Fruit fly (Drosophila melanogaster) whole organism, embryonic: ENCODE measurements around the gene spidey.

Source experiments
- Atf-2 ChIP-seq: fragments of 200-800 bp; sonication (Bioruptor generic); optimal IDR thresholded peaks from 2 replicates; lab custom pipeline; 2016; ENCODE audit warnings: missing biosample characterization, missing genetic modification characterization
- B-H1 ChIP-seq: fragments of 200-800 bp; sonication (Bioruptor generic); IDR thresholded peaks from 3 replicates; pipeline ENCODE4 v1.3.6; 2022; ENCODE audit warnings: missing biosample characterization, missing genetic modification characterization
- Bdp1 ChIP-seq: fragments of 200-800 bp; sonication (Bioruptor generic); optimal IDR thresholded peaks from 3 replicates; lab custom pipeline; 2016; ENCODE audit warnings: missing biosample characterization, missing genetic modification characterization
- CG10267 ChIP-seq: fragments of 200-800 bp; sonication (Bioruptor generic); optimal IDR thresholded peaks from 2 replicates; lab custom pipeline; 2018; ENCODE audit warnings: missing biosample characterization, mild to moderate bottlenecking, missing genetic modification characterization, moderate library complexity
- CG11723 ChIP-seq: fragments of 200-800 bp; sonication (Bioruptor generic); optimal IDR thresholded peaks from 2 replicates; lab custom pipeline; 2017; ENCODE audit warnings: missing biosample characterization, mild to moderate bottlenecking, missing genetic modification characterization
- CG12155 ChIP-seq: fragments of 200-800 bp; sonication (Bioruptor generic); optimal IDR thresholded peaks from 3 replicates; lab custom pipeline; 2016; ENCODE audit warnings: missing biosample characterization, missing genetic modification characterization
- CG12219 ChIP-seq: fragments of 200-800 bp; sonication (Bioruptor generic); optimal IDR thresholded peaks from 3 replicates; lab custom pipeline; 2018; ENCODE audit warnings: missing biosample characterization, mild to moderate bottlenecking, missing genetic modification characterization
- CG13894 ChIP-seq: fragments of 200-800 bp; sonication (Bioruptor generic); optimal IDR thresholded peaks from 3 replicates; lab custom pipeline; 2018; ENCODE audit warnings: missing biosample characterization, mild to moderate bottlenecking, missing genetic modification characterization, moderate library complexity
- CG17361 ChIP-seq: fragments of 200-800 bp; sonication (Bioruptor generic); IDR thresholded peaks from 3 replicates; pipeline ENCODE4 v1.3.6; 2022; ENCODE audit warnings: missing biosample characterization, missing genetic modification characterization
- CG17568 ChIP-seq: fragments of 200-800 bp; sonication (Bioruptor generic); optimal IDR thresholded peaks from 2 replicates; lab custom pipeline; 2018; ENCODE audit warnings: missing biosample characterization, mild to moderate bottlenecking, missing genetic modification characterization, moderate library complexity
- CG17612 ChIP-seq: fragments of 200-800 bp; sonication (Bioruptor generic); IDR thresholded peaks from 2 replicates; pipeline ENCODE4 v1.3.6; 2022; ENCODE audit warnings: missing biosample characterization, missing genetic modification characterization
- CG2116 ChIP-seq: fragments of 200-800 bp; sonication (Bioruptor generic); optimal IDR thresholded peaks from 3 replicates; lab custom pipeline; 2018; ENCODE audit warnings: missing biosample characterization, mild to moderate bottlenecking, missing genetic modification characterization
- CG2889 ChIP-seq: fragments of 200-800 bp; sonication (Bioruptor generic); IDR thresholded peaks from 3 replicates; pipeline ENCODE4 v1.3.6; 2022; ENCODE audit warnings: missing biosample characterization, missing genetic modification characterization
- CG30020 ChIP-seq: fragments of 200-800 bp; optimal IDR thresholded peaks from 2 replicates; lab custom pipeline; 2019; ENCODE audit warnings: missing biosample characterization, mild to moderate bottlenecking, missing genetic modification characterization, moderate library complexity
- CG4424 ChIP-seq: fragments of 200-800 bp; sonication (Bioruptor generic); optimal IDR thresholded peaks from 3 replicates; lab custom pipeline; 2016; ENCODE audit warnings: missing biosample characterization, missing genetic modification characterization
- CG7372 ChIP-seq: fragments of 200-800 bp; sonication (Bioruptor generic); IDR thresholded peaks from 2 replicates; pipeline ENCODE4 v1.3.6; 2022; ENCODE audit warnings: missing biosample characterization, missing genetic modification characterization
- CG7987 ChIP-seq: fragments of 200-800 bp; sonication (Bioruptor generic); optimal IDR thresholded peaks from 2 replicates; lab custom pipeline; 2018; ENCODE audit warnings: missing biosample characterization, mild to moderate bottlenecking, missing genetic modification characterization, moderate library complexity
- CG8388 ChIP-seq: fragments of 200-800 bp; sonication (Bioruptor generic); optimal IDR thresholded peaks from 2 replicates; lab custom pipeline; 2019; ENCODE audit warnings: missing biosample characterization, mild to moderate bottlenecking, missing genetic modification characterization, moderate library complexity
- CoRest ChIP-seq: fragments of 200-800 bp; sonication (Bioruptor generic); optimal IDR thresholded peaks from 3 replicates; lab custom pipeline; 2018; ENCODE audit warnings: missing biosample characterization, mild to moderate bottlenecking, missing genetic modification characterization, moderate library complexity
- Deaf1 ChIP-seq: fragments of 200-800 bp; optimal IDR thresholded peaks from 3 replicates; lab custom pipeline; 2019; ENCODE audit warnings: missing biosample characterization, mild to moderate bottlenecking, missing genetic modification characterization, moderate library complexity
- Dek ChIP-seq: fragments of 200-800 bp; sonication (Bioruptor generic); optimal IDR thresholded peaks from 3 replicates; lab custom pipeline; 2019; ENCODE audit warnings: missing biosample characterization, mild to moderate bottlenecking, missing genetic modification characterization, moderate library complexity
- Dip2 ChIP-seq: fragments of 200-800 bp; sonication (Bioruptor generic); IDR thresholded peaks from 2 replicates; pipeline ENCODE4 v1.3.6; 2022; ENCODE audit warnings: missing biosample characterization, missing genetic modification characterization
- Doc2 ChIP-seq: fragments of 200-800 bp; sonication (Bioruptor generic); IDR thresholded peaks from 2 replicates; pipeline ENCODE4 v1.3.6; 2022; ENCODE audit warnings: missing biosample characterization, missing genetic modification characterization
- Elba2 ChIP-seq: fragments of 200-800 bp; sonication (Bioruptor generic); optimal IDR thresholded peaks from 3 replicates; lab custom pipeline; 2016; ENCODE audit warnings: missing biosample characterization, missing genetic modification characterization
- Gsc ChIP-seq: fragments of 200-800 bp; sonication (Bioruptor generic); IDR thresholded peaks from 2 replicates; pipeline ENCODE4 v1.3.6; 2022; ENCODE audit warnings: missing biosample characterization, missing genetic modification characterization
- H15 ChIP-seq: fragments of 200-800 bp; sonication (Bioruptor generic); IDR thresholded peaks from 3 replicates; pipeline ENCODE4 v1.3.6; 2022; ENCODE audit warnings: missing biosample characterization, missing genetic modification characterization
- Hmr ChIP-seq: fragments of 200-800 bp; sonication (Bioruptor generic); optimal IDR thresholded peaks from 3 replicates; lab custom pipeline; 2017; ENCODE audit warnings: mild to moderate bottlenecking, missing biosample characterization, missing genetic modification reagents, missing genetic modification characterization
- Hr3 ChIP-seq: fragments of 200-800 bp; sonication (Bioruptor generic); optimal IDR thresholded peaks from 3 replicates; lab custom pipeline; 2016; ENCODE audit warnings: missing biosample characterization, missing genetic modification characterization
- Myb ChIP-seq: fragments of 200-800 bp; sonication (Bioruptor generic); optimal IDR thresholded peaks from 2 replicates; lab custom pipeline; 2016; ENCODE audit warnings: missing biosample characterization, missing genetic modification characterization
- Rx ChIP-seq: fragments of 200-800 bp; sonication (Bioruptor generic); IDR thresholded peaks from 2 replicates; pipeline ENCODE4 v1.3.6; 2022; ENCODE audit warnings: missing biosample characterization, missing genetic modification characterization
- Scr ChIP-seq: fragments of 200-800 bp; sonication (Bioruptor generic); IDR thresholded peaks from 2 replicates; pipeline ENCODE4 v1.3.6; 2022; ENCODE audit warnings: missing biosample characterization, missing genetic modification characterization; ENCODE audit not compliant: partially characterized antibody
- Xrp1 ChIP-seq: fragments of 200-800 bp; sonication (Bioruptor generic); IDR thresholded peaks from 2 replicates; pipeline ENCODE4 v1.3.6; 2022; ENCODE audit warnings: missing biosample characterization, missing genetic modification characterization
- ash1 ChIP-seq: fragments of 200-800 bp; sonication (Bioruptor generic); optimal IDR thresholded peaks from 2 replicates; lab custom pipeline; 2018; ENCODE audit warnings: missing biosample characterization, mild to moderate bottlenecking, missing genetic modification characterization
- chm ChIP-seq: fragments of 200-800 bp; sonication (Bioruptor generic); IDR thresholded peaks from 2 replicates; pipeline ENCODE4 v1.3.6; 2022; ENCODE audit warnings: missing biosample characterization, missing genetic modification characterization
- chn ChIP-seq: fragments of 200-800 bp; sonication (Bioruptor generic); optimal IDR thresholded peaks from 2 replicates; lab custom pipeline; 2016; ENCODE audit warnings: missing biosample characterization, missing genetic modification characterization
- eyg ChIP-seq: fragments of 200-800 bp; sonication (Bioruptor generic); optimal IDR thresholded peaks from 3 replicates; lab custom pipeline; 2016; ENCODE audit warnings: missing biosample characterization, missing genetic modification characterization
- grau ChIP-seq: fragments of 200-800 bp; optimal IDR thresholded peaks from 3 replicates; lab custom pipeline; 2019; ENCODE audit warnings: missing biosample characterization, mild to moderate bottlenecking, missing genetic modification characterization, moderate library complexity
- grn ChIP-seq: fragments of 200-800 bp; sonication (Bioruptor generic); optimal IDR thresholded peaks from 3 replicates; lab custom pipeline; 2017; ENCODE audit warnings: missing biosample characterization, missing genetic modification characterization
- gro ChIP-seq: fragments of 200-800 bp; sonication (Bioruptor generic); optimal IDR thresholded peaks from 2 replicates; lab custom pipeline; 2016; ENCODE audit warnings: missing biosample characterization, missing genetic modification characterization
- insv ChIP-seq, 2 experiments: fragments of 200-800 bp; sonication (Bioruptor generic); optimal IDR thresholded peaks; 3 replicates each; lab custom pipeline; 2016 to 2018; ENCODE audit warnings: missing biosample characterization in 2 of 2, missing genetic modification characterization in 2 of 2
- inv ChIP-seq: fragments of 200-800 bp; sonication (Bioruptor generic); IDR thresholded peaks from 2 replicates; pipeline ENCODE4 v1.3.6; 2022; ENCODE audit warnings: missing biosample characterization, missing genetic modification characterization; ENCODE audit not compliant: partially characterized antibody
- jumu ChIP-seq: fragments of 200-800 bp; sonication (Bioruptor generic); optimal IDR thresholded peaks from 3 replicates; lab custom pipeline; 2016; ENCODE audit warnings: missing biosample characterization, missing genetic modification characterization
- ken ChIP-seq: fragments of 200-800 bp; sonication (Bioruptor generic); IDR thresholded peaks from 3 replicates; pipeline ENCODE4 v1.3.6; 2022; ENCODE audit warnings: missing biosample characterization, missing genetic modification characterization
- lov ChIP-seq, 2 experiments: fragments of 200-800 bp in 1 of 2; fragments of >200 bp in 1 of 2; sonication (Bioruptor generic) in 1 of 2; IDR thresholded peaks in 1 of 2; optimal IDR thresholded peaks in 1 of 2; 2 replicates in 1 of 2; 3 replicates in 1 of 2; pipeline versions ENCODE4 v1.3.6 to Lab custom; 2017 to 2022; ENCODE audit warnings: missing biosample characterization in 1 of 2, missing genetic modification characterization in 1 of 2
- odd ChIP-seq: fragments of 200-800 bp; sonication (Bioruptor generic); optimal IDR thresholded peaks from 2 replicates; lab custom pipeline; 2017; ENCODE audit warnings: missing biosample characterization, mild to moderate bottlenecking, missing genetic modification characterization
- rib ChIP-seq: fragments of 200-800 bp; sonication (Bioruptor generic); IDR thresholded peaks from 2 replicates; pipeline ENCODE4 v1.3.6; 2022; ENCODE audit warnings: missing biosample characterization, missing genetic modification characterization
- row ChIP-seq: fragments of 200-800 bp; sonication (Bioruptor generic); IDR thresholded peaks from 3 replicates; pipeline ENCODE4 v1.3.6; 2022; ENCODE audit warnings: missing biosample characterization, missing genetic modification characterization
- sisA ChIP-seq: fragments of 200-800 bp; sonication (Bioruptor generic); IDR thresholded peaks from 2 replicates; pipeline ENCODE4 v1.3.6; 2022; ENCODE audit warnings: missing biosample characterization, missing genetic modification characterization
- so ChIP-seq: fragments of 200-800 bp; sonication (Bioruptor generic); IDR thresholded peaks from 3 replicates; pipeline ENCODE4 v1.3.6; 2022; ENCODE audit warnings: missing biosample characterization, missing genetic modification characterization
- zf30C ChIP-seq: fragments of 200-800 bp; sonication (Bioruptor generic); optimal IDR thresholded peaks from 3 replicates; lab custom pipeline; 2018; ENCODE audit warnings: missing biosample characterization, mild to moderate bottlenecking, missing genetic modification characterization

spidey gene

DNA sequence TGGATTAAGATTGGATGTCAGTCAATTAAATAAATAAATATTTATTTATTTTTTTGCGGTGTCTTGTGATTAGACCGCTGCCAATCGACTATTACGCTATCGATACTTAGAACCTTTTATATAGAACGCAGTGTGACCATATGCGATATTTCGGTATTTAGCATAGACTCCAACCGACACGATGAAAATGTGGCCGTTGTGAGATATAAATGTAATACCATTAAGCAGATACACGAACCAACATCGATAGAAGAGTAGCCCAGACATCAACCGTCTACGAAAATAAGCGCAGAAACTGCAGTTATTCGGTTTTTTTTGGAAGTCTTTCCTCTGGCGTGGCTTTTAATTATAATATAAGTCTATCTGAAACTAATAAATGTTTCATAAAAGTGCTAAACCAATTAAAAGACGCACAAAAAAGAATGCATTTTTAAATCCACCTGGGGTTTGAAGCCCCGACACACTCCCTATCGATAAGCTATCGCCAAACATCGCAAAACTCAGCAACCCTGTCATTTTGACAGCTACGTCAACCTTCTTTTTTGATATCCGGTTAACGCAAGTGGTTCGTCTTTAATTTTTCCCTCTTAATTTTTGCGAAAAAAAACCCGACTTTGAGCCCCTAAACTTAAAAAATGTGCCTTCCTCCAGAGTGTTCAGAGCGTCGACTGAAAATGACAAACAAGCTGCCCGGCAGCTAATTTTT is 24.6 kb downstream of the spidey start, which contains the start of the genes Dhdds and RpS14a (continued):
- peak; percentile 11; the same call in 1 of the 2 replicates for TF ChIP-seq Rx
- TF ChIP-seq CoRest (tag; lab: Kevin White, UChicago) = peak; percentile 47
- no peak for TF ChIP-seq sisA (GFP tag; lab: Robert Waterston, UW)
- TF ChIP-seq grn (GFP tag; lab: Kevin White, UChicago) = peak; percentile 5
- TF ChIP-seq CG10267 (tag; lab: Kevin White, UChicago) = peak; percentile 71
- 0 out of 3 replicates have a peak, but pooled peaks have one; percentile 54 for TF ChIP-seq H15
- peak; percentile 49 for TF ChIP-seq grau (tag; lab: Kevin White, UChicago)
- no peak for TF ChIP-seq Xrp1 (GFP tag; lab: Robert Waterston, UW)
- TF ChIP-seq CG2889 (GFP tag; lab: Robert Waterston, UW) = no peak
- no peak for TF ChIP-seq CG7372 (GFP tag; lab: Robert Waterston, UW)
- TF ChIP-seq odd (GFP tag; lab: Kevin White, UChicago) = peak; percentile 54
- peak; percentile 83 for TF ChIP-seq CG17361 (GFP tag; lab: Robert Waterston, UW)
- no peak; the same call in 1 of the 2 replicates for TF ChIP-seq chm (GFP tag; lab: Robert Waterston, UW)
- no peak for TF ChIP-seq gro (GFP tag; lab: Kevin White, UChicago)
- TF ChIP-seq eyg (GFP tag; lab: Kevin White, UChicago) = peak; percentile 50
- no peak for TF ChIP-seq CG13894 (tag; lab: Kevin White, UChicago)
- peak; percentile 55 for TF ChIP-seq CG11723 (GFP tag; lab: Kevin White, UChicago)
- no peak for TF ChIP-seq Deaf1
- TF ChIP-seq so (GFP tag; lab: Robert Waterston, UW) = no peak
- TF ChIP-seq CG12155 (GFP tag; lab: Kevin White, UChicago) = peak; percentile 38
- peak; percentile 50 for TF ChIP-seq CG30020
- peak; percentile 88 for TF ChIP-seq Scr
- peak; percentile 17 for TF ChIP-seq Atf-2 (GFP tag; lab: Kevin White, UChicago)
- no peak; the same call in 2 of the 3 replicates for TF ChIP-seq B-H1

DNA sequence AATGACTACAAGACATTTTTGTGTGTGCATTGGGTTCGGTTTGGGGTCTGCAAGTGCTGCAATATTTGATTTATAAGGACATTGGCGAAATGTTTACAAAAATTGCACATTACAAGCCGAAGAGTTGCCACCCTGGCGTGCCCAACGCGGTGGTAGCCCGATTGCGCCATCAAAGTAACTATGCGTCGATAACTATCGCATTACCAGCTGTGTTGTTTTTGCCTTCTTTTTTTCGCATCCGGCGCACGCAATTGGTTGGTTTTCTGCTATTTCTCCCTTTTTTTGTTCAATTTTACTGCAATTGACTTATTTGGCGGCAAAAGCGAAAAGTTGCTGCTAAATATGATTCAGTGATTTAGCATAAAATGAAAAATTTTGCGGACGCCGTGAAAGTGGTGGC is 25.9 kb downstream of the spidey start, which contains the start of gene RpS14b:
RpS14b (plus strand) TSS at position 220 of the 400 bp plus-strand sequence.
- TF ChIP-seq Myb (GFP tag; lab: Kevin White, UChicago) (peak; percentile 48), CG12219 (peak; percentile 56), lov (optimal IDR thresholded peaks at IDR 0.05; lab: Kevin White, UChicago) (no peak), lov (GFP tag; IDR thresholded peaks at IDR 0.05; lab: Robert Waterston, UW) (peak; percentile 79; the same call in 2 of the 3 replicates), CG8388 (no peak), zf30C (GFP tag; lab: Kevin White, UChicago) (peak; percentile 50), Dip2 (GFP tag; lab: Robert Waterston, UW) (no peak), CG7987 (GFP tag; lab: Kevin White, UChicago) (peak; percentile 79), CG17361 (GFP tag; lab: Robert Waterston, UW) (peak; percentile 30; the same call in 1 of the 3 replicates), Elba2 (GFP tag; lab: Kevin White, UChicago) (no peak), Hr3 (GFP tag; lab: Kevin White, UChicago) (no peak), CG4424 (GFP tag; lab: Kevin White, UChicago) (peak; percentile 29), CG17568 (peak; percentile 8), jumu (GFP tag; lab: Kevin White, UChicago) (no peak), Hmr (peak; percentile 85), ash1 (GFP tag; lab: Kevin White, UChicago) (peak; percentile 59), inv (GFP tag; lab: Robert Waterston, UW) (peak; percentile 67), ken (GFP tag; lab: Robert Waterston, UW) (peak; percentile 60; the same call in 1 of the 3 replicates), Dek (tag; lab: Kevin White, UChicago) (peak; percentile 6), Doc2 (GFP tag; lab: Robert Waterston, UW) (no peak), chn (peak; percentile 45), Bdp1 (peak; percentile 22), rib (GFP tag; lab: Robert Waterston, UW) (peak; percentile 78), Gsc (no peak), CG2116 (GFP tag; lab: Kevin White, UChicago) (peak; percentile 98), CG17612 (GFP tag; lab: Robert Waterston, UW) (no peak), row (peak; percentile 53), insv (GFP tag; optimal IDR thresholded peaks at IDR 0.05; lab: Kevin White, UChicago) (peak in 1 of 2 experiments; percentile 43)
